Worm (Caenorhabditis elegans): ENCODE measurements around the gene srw-119.

srw-119 gene

DNA sequence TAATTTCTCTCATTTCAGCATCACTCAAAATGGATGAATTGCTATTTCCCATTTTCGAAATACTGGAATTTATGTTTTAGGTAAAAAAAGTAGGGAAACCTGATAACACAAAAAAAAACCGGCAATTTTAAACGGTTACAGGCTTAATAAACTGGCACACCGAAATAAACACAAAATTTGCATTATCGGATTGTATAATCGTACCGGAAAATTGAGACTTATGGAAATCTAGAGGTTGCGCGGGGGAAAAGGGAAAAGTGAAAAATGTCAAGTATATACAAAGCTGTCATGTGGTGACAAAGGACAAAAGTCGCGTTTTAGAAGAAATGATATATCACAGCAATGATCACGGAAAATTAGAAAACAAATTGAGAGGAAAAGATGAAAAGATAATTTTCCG, 39.6 kb upstream of the srw-119 start, which contains the start of gene chpf-2:
Gene chpf-2 (minus strand): TSS at position 101 of the 400 bp plus-strand sequence.
- TF ChIP-seq ceh-58 (GFP tag; IDR thresholded peaks at IDR 0.05): no peak
- no peak for TF ChIP-seq repo-1 (tag; optimal IDR thresholded peaks at IDR 0.05)
- TF ChIP-seq mcd-1 (GFP tag; IDR thresholded peaks at IDR 0.05): no peak
- TF ChIP-seq lin-35 (GFP tag; optimal IDR thresholded peaks at IDR 0.05): no peak
- no peak for TF ChIP-seq rec-8 (tag; optimal IDR thresholded peaks at IDR 0.05)
- no peak for TF ChIP-seq attf-3 (GFP tag; conservative IDR thresholded peaks at IDR 0.05)
- TF ChIP-seq F55B11.4 (tag; optimal IDR thresholded peaks at IDR 0.05; ENCODE audit: borderline replicate concordance, insufficient read depth): no peak
- TF ChIP-seq ztf-28 (GFP tag; IDR thresholded peaks at IDR 0.05): no peak

ce11 chrV:3038058-3038457, 38.4 kb upstream of the srw-119 start:
- TF ChIP-seq snpc-4 (GFP tag; optimal IDR thresholded peaks at IDR 0.05): no peak
- peak in 1 of 4 experiments; percentile 22 for TF ChIP-seq snpc-4 (tag; optimal IDR thresholded peaks at IDR 0.05)
- peak; percentile 75; the same call in 1 of the 2 replicates for TF ChIP-seq egrh-3 (GFP tag; IDR thresholded peaks at IDR 0.05)
- TF ChIP-seq ztf-18 (tag; optimal IDR thresholded peaks at IDR 0.05): no peak

DNA sequence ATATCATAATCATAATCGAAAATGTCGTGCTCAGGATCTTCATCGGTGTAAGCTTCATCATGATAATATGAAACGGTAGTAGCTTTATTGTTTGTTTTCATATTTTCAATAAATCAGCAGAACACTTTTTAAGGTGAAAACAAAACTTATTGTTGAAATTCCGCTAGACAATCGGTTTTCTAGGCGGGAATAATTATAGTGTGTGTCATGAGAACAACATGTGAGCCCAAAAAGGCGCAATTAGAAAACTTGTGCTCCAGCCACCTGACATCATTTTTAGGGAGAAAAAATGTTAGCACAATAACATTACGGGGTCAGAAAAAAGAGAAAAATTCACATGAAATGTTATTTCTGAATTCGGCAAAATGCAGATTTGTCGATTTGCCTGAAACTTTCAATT, 34.6 kb upstream of the srw-119 start, which contains the start of gene srw-8:
Gene srw-8 (minus strand): TSS at position 101 of the 400 bp plus-strand sequence.
- TF ChIP-seq bed-1 (GFP tag; IDR thresholded peaks at IDR 0.05) (no peak), C06A6.2 (GFP tag; conservative IDR thresholded peaks at IDR 0.05) (no peak), ama-1 (optimal IDR thresholded peaks at IDR 0.05) (no peak), ama-1 (GFP tag; optimal IDR thresholded peaks at IDR 0.05) (no peak), repo-1 (tag; optimal IDR thresholded peaks at IDR 0.05) (no peak), let-526 (GFP tag; IDR thresholded peaks at IDR 0.05) (no peak), aptf-2 (GFP tag; conservative IDR thresholded peaks at IDR 0.05) (no peak), ceh-40 (GFP tag; IDR thresholded peaks at IDR 0.05) (no peak), tlf-1 (GFP tag; optimal IDR thresholded peaks at IDR 0.05) (no peak), lsl-1 (GFP tag; optimal IDR thresholded peaks at IDR 0.05) (no peak), ceh-91 (GFP tag; IDR thresholded peaks at IDR 0.05) (no peak), madf-10 (tag; optimal IDR thresholded peaks at IDR 0.05) (no peak)

ce11 chrV:3032343-3032742, 32.7 kb upstream of the srw-119 start, which contains the start of gene irld-38:
irld-38 (minus strand) TSS chrV:3032443.
- no peak for TF ChIP-seq zim-3 (tag; optimal IDR thresholded peaks at IDR 0.05)
- no peak for TF ChIP-seq hlh-26 (GFP tag; conservative IDR thresholded peaks at IDR 0.05)
- TF ChIP-seq lsy-27 (tag; optimal IDR thresholded peaks at IDR 0.05; ENCODE audit: borderline replicate concordance, insufficient read depth): no peak
- TF ChIP-seq snpc-3.4 (tag; optimal IDR thresholded peaks at IDR 0.05): no peak
- no peak for TF ChIP-seq aptf-3 (GFP tag; IDR thresholded peaks at IDR 0.05)
- no peak for TF ChIP-seq K11D2.4 (GFP tag; IDR thresholded peaks at IDR 0.05)
- TF ChIP-seq ceh-27 (GFP tag; optimal IDR thresholded peaks at IDR 0.05): no peak
- TF ChIP-seq lin-26 (GFP tag; IDR thresholded peaks at IDR 0.05): no peak

ce11 chrV:3028205-3028604, 28.6 kb upstream of the srw-119 start, which contains the start of gene asp-7:
asp-7 (plus strand) TSS chrV:3028285.
- TF ChIP-seq dpff-1 (tag; optimal IDR thresholded peaks at IDR 0.05): no peak
- TF ChIP-seq dpl-1 (GFP tag; optimal IDR thresholded peaks at IDR 0.05): no peak
- no peak for TF ChIP-seq him-1 (tag; optimal IDR thresholded peaks at IDR 0.05)
